Comparison of ENCODE assay signal across 2 fruit fly cellular contexts in the genomic region with DNA sequence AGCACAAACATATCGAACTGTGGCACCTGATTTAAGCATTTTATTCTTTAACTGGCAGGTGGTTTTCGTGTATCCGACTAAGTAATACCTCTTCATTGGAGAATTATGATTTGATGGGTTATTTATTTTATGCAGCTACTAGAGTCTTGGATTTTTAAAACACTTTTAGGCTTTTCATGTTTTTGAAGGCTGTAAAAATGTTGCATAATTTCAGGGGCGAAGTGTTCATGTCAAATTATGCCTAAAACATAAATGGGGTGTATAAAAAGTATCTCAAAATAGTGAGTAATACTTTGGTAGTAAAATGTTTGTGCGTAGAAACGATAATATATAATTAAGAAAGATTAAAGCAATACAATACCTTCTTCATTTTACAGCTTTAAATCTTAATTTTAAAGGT.
TF ChIP-seq lines count a peak whose summit lies in the region.

No protein-coding gene starts in this region.

- peak; percentile 64 for TF ChIP-seq CTCF in whole organism, embryonic (GFP tag; optimal IDR thresholded peaks at IDR 0.05; lab: Kevin White, UChicago)

TF ChIP-seq in whole organism, embryonic, 481 proteins besides CTCF, POLR2A, EP300 and RAD21:
- TF ChIP-seq ash1 (GFP tag; optimal IDR thresholded peaks at IDR 0.05; lab: Kevin White, UChicago) (no peak), CG1024 (GFP tag; IDR thresholded peaks at IDR 0.05; lab: Robert Waterston, UW) (no peak), CG13424 (tag; optimal IDR thresholded peaks at IDR 0.05; lab: Kevin White, UChicago) (no peak), fd64A (GFP tag; optimal IDR thresholded peaks at IDR 0.05; lab: Kevin White, UChicago) (no peak), D19A (tag; optimal IDR thresholded peaks at IDR 0.05; lab: Kevin White, UChicago) (peak; percentile 7), hb (GFP tag; IDR thresholded peaks at IDR 0.05; lab: Robert Waterston, UW; ENCODE audit: partially characterized antibody) (no peak), CG4404 (GFP tag; IDR thresholded peaks at IDR 0.05; lab: Robert Waterston, UW) (no peak), tio (GFP tag; optimal IDR thresholded peaks at IDR 0.05; lab: Kevin White, UChicago) (no peak), CG6791 (GFP tag; IDR thresholded peaks at IDR 0.05; lab: Robert Waterston, UW; ENCODE audit: partially characterized antibody) (0 out of 3 replicates have a peak, but pooled peaks have one; percentile 42), Blimp-1 (GFP tag; optimal IDR thresholded peaks at IDR 0.05; lab: Kevin White, UChicago) (no peak), Pdp1 (GFP tag; optimal IDR thresholded peaks at IDR 0.05; lab: Kevin White, UChicago) (peak in 1 of 2 experiments; percentile 0), zen (tag; optimal IDR thresholded peaks at IDR 0.05; lab: Kevin White, UChicago) (no peak), HmgZ (tag; optimal IDR thresholded peaks at IDR 0.05; lab: Kevin White, UChicago) (peak; percentile 25), CG8290 (GFP tag; optimal IDR thresholded peaks at IDR 0.05; lab: Kevin White, UChicago) (peak; percentile 0), CG8290 (tag; optimal IDR thresholded peaks at IDR 0.05; lab: Kevin White, UChicago) (peak in 1 of 2 experiments; percentile 11), CG10267 (tag; optimal IDR thresholded peaks at IDR 0.05; lab: Kevin White, UChicago) (no peak), HLH4C (GFP tag; IDR thresholded peaks at IDR 0.05; lab: Robert Waterston, UW; ENCODE audit: partially characterized antibody) (peak; percentile 44), Oaz (GFP tag; IDR thresholded peaks at IDR 0.05; lab: Robert Waterston, UW) (no peak), CG14965 (GFP tag; optimal IDR thresholded peaks at IDR 0.05; lab: Kevin White, UChicago; ENCODE audit: borderline replicate concordance) (no peak), CG12155 (GFP tag; optimal IDR thresholded peaks at IDR 0.05; lab: Kevin White, UChicago) (no peak), bowl (GFP tag; IDR thresholded peaks at IDR 0.05; lab: Robert Waterston, UW) (no peak), cad (GFP tag; optimal IDR thresholded peaks at IDR 0.05; lab: Kevin White, UChicago) (no peak), wdn (GFP tag; IDR thresholded peaks at IDR 0.05; lab: Robert Waterston, UW) (no peak), Dek (tag; optimal IDR thresholded peaks at IDR 0.05; lab: Kevin White, UChicago) (peak; percentile 13), CG14014 (GFP tag; IDR thresholded peaks at IDR 0.05; lab: Robert Waterston, UW) (no peak), D19B (GFP tag; optimal IDR thresholded peaks at IDR 0.05; lab: Kevin White, UChicago) (peak; percentile 43), kay (GFP tag; optimal IDR thresholded peaks at IDR 0.05; lab: Kevin White, UChicago) (peak; percentile 24), Abd-B (GFP tag; optimal IDR thresholded peaks at IDR 0.05; lab: Kevin White, UChicago) (no peak), Sin3A (optimal IDR thresholded peaks at IDR 0.05; lab: Kevin White, UChicago) (no peak), CG18476 (GFP tag; optimal IDR thresholded peaks at IDR 0.05; lab: Kevin White, UChicago) (peak; percentile 47), Bgb (GFP tag; IDR thresholded peaks at IDR 0.05; lab: Robert Waterston, UW; ENCODE audit: partially characterized antibody) (0 out of 2 replicates have a peak, but pooled peaks have one; percentile 29), stwl (tag; optimal IDR thresholded peaks at IDR 0.05; lab: Kevin White, UChicago) (peak; percentile 25), cwo (GFP tag; optimal IDR thresholded peaks at IDR 0.05; lab: Kevin White, UChicago) (no peak), Lpt (GFP tag; optimal IDR thresholded peaks at IDR 0.05; lab: Kevin White, UChicago) (no peak), cas (GFP tag; IDR thresholded peaks at IDR 0.05; lab: Robert Waterston, UW) (no peak), CG32532 (GFP tag; IDR thresholded peaks at IDR 0.05; lab: Robert Waterston, UW) (no peak), CG16813 (GFP tag; IDR thresholded peaks at IDR 0.05; lab: Robert Waterston, UW; ENCODE audit: partially characterized antibody) (0 out of 3 replicates have a peak, but pooled peaks have one; percentile 6), z (GFP tag; IDR thresholded peaks at IDR 0.05; lab: Robert Waterston, UW) (no peak), CG10147 (GFP tag; optimal IDR thresholded peaks at IDR 0.05; lab: Kevin White, UChicago) (no peak)

TF ChIP-seq in whole organism, wandering third instar larva, 38 proteins besides CTCF, POLR2A, EP300 and RAD21:
- TF ChIP-seq woc (GFP tag; optimal IDR thresholded peaks at IDR 0.05; lab: Kevin White, UChicago): no peak
- TF ChIP-seq Myc (optimal IDR thresholded peaks at IDR 0.05; lab: Kevin White, UChicago): peak; percentile 70
- no peak for TF ChIP-seq brk (GFP tag; optimal IDR thresholded peaks at IDR 0.05; lab: Kevin White, UChicago)
- no peak for TF ChIP-seq Dif (GFP tag; optimal IDR thresholded peaks at IDR 0.05; lab: Kevin White, UChicago; ENCODE audit: partially characterized antibody)
- TF ChIP-seq OdsH (GFP tag; optimal IDR thresholded peaks at IDR 0.05; lab: Kevin White, UChicago): no peak
- TF ChIP-seq Hr78 (GFP tag; optimal IDR thresholded peaks at IDR 0.05; lab: Kevin White, UChicago): no peak
- TF ChIP-seq N (GFP tag; optimal IDR thresholded peaks at IDR 0.05; lab: Kevin White, UChicago): peak; percentile 22
- TF ChIP-seq GATAd (GFP tag; optimal IDR thresholded peaks at IDR 0.05; lab: Kevin White, UChicago): no peak
- no peak for TF ChIP-seq Dfd (GFP tag; optimal IDR thresholded peaks at IDR 0.05; lab: Kevin White, UChicago)
- no peak for TF ChIP-seq tai (GFP tag; optimal IDR thresholded peaks at IDR 0.05; lab: Kevin White, UChicago)
